Worm (Caenorhabditis elegans) whole organism, L2 larva: ENCODE results near the gene C33G8.2.

ENCODE experiments used
- Y55F3AM.14 ChIP-seq: fragments of 200-800 bp; sonication (Bioruptor generic); optimal IDR thresholded peaks from 2 replicates; lab custom pipeline; 2018; ENCODE audit warnings: mild to moderate bottlenecking, missing genetic modification characterization, missing compliant biosample characterization
- ama-1 ChIP-seq: fragments of 150-350 bp; optimal IDR thresholded peaks from 2 replicates; lab custom pipeline; 2018; ENCODE audit warnings: inconsistent platforms
- ceh-82 ChIP-seq: fragments of 150-350 bp; optimal IDR thresholded peaks from 2 replicates; lab custom pipeline; 2014; ENCODE audit warnings: missing biosample characterization, missing genetic modification characterization
- elt-1 ChIP-seq: fragments of 150-350 bp; optimal IDR thresholded peaks from 2 replicates; lab custom pipeline; 2014; ENCODE audit warnings: missing biosample characterization, missing genetic modification characterization
- gmeb-1 ChIP-seq: fragments of 150-350 bp; optimal IDR thresholded peaks from 2 replicates; lab custom pipeline; 2014; ENCODE audit warnings: missing biosample characterization, missing genetic modification characterization
- mdl-1 ChIP-seq, 2 experiments: fragments of 150-350 bp in 1 of 2; sonication (generic microtip) in 1 of 2; optimal IDR thresholded peaks; 2 replicates each; lab custom pipeline; 2017; ENCODE audit warnings: missing biosample characterization in 2 of 2, missing genetic modification characterization in 2 of 2
- nhr-12 ChIP-seq: fragments of 150-350 bp; optimal IDR thresholded peaks from 2 replicates; lab custom pipeline; 2014; ENCODE audit warnings: missing biosample characterization, missing genetic modification characterization
- nhr-77 ChIP-seq: fragments of 150-350 bp; optimal IDR thresholded peaks from 2 replicates; lab custom pipeline; 2014; ENCODE audit warnings: missing biosample characterization, missing genetic modification characterization
- snpc-4 ChIP-seq: fragments of 150-350 bp; optimal IDR thresholded peaks from 2 replicates; lab custom pipeline; 2014; ENCODE audit warnings: missing biosample characterization, missing genetic modification characterization
- unc-62 ChIP-seq: fragments of 150-350 bp; optimal IDR thresholded peaks from 2 replicates; lab custom pipeline; 2014; ENCODE audit warnings: missing biosample characterization, missing genetic modification reagents, missing genetic modification characterization
- ztf-4 ChIP-seq: fragments of 150-350 bp; optimal IDR thresholded peaks from 2 replicates; lab custom pipeline; 2014; ENCODE audit warnings: missing biosample characterization, missing genetic modification characterization

DNA sequence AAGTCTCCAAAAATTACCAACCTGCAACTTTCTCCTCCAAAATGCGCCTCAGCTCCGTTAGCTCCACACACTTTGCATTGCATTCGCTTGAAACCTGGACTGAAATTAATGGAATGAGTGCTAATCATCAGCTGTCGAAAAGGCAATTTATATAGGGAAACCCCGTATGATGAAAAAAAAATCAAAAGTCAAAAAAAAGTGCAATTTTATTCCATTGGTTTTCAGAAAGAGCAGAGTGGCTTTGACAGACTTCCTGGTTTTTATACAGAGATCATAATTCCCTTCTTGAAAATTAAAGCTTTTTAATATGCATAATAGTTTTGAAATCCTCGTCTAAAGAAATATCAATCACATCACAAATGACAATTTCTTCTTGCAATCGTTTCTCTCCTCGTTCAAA, 21.9 kb upstream of the C33G8.2 start, which contains the start of gene nhr-139:
- TF ChIP-seq Y55F3AM.14 (GFP tag; lab: Kevin White, UChicago): no peak
- no peak for TF ChIP-seq elt-1 (tag; lab: Kevin White, UChicago)
- no peak for TF ChIP-seq gmeb-1
- no peak for TF ChIP-seq nhr-12 (tag; lab: Kevin White, UChicago)
- TF ChIP-seq nhr-77 (tag; lab: Kevin White, UChicago): no peak
- TF ChIP-seq ztf-4 (tag; lab: Kevin White, UChicago): no peak
- no peak for TF ChIP-seq snpc-4 (tag; lab: Kevin White, UChicago)
- TF ChIP-seq mdl-1 (tag; optimal IDR thresholded peaks at IDR 0.05; lab: Kevin White, UChicago): no peak
- no peak for TF ChIP-seq ama-1 (lab: Kevin White, UChicago)
- no peak for TF ChIP-seq unc-62 (GFP tag; lab: Kevin White, UChicago)
- TF ChIP-seq ceh-82 (tag; lab: Kevin White, UChicago): no peak
